Worm (Caenorhabditis elegans) whole organism, midembryonic: ENCODE data around the gene nfya-1.

Experiments used
- T22C8.4 ChIP-seq: fragments of 200-800 bp; sonication (Bioruptor generic); IDR thresholded peaks from 2 replicates; pipeline ENCODE4 v1.3.6; 2022; ENCODE audit warnings: missing genetic modification characterization, missing compliant biosample characterization
- cog-1 ChIP-seq: sonication (generic microtip); optimal IDR thresholded peaks from 2 replicates; lab custom pipeline; 2016; ENCODE audit warnings: missing genetic modification characterization, missing compliant biosample characterization
- flt-1 ChIP-seq: fragments of 200-800 bp; sonication (Bioruptor generic); IDR thresholded peaks from 2 replicates; pipeline ENCODE4 v1.3.6; 2022; ENCODE audit warnings: missing genetic modification characterization, missing compliant biosample characterization
- klf-2 ChIP-seq: fragments of 200-800 bp; sonication (Bioruptor generic); conservative IDR thresholded peaks from 2 replicates; pipeline ENCODE4 v1.3.6; 2022; ENCODE audit warnings: missing genetic modification reagents, missing genetic modification characterization, missing compliant biosample characterization
- med-1 ChIP-seq: sonication (generic microtip); optimal IDR thresholded peaks from 2 replicates; lab custom pipeline; 2017; ENCODE audit warnings: missing genetic modification characterization, mild to moderate bottlenecking, missing compliant biosample characterization, antibody characterized with exemption, missing genetic modification reagents; ENCODE audit not compliant: insufficient read depth
- ref-1 ChIP-seq: fragments of 200-800 bp; sonication (Bioruptor generic); conservative IDR thresholded peaks from 2 replicates; pipeline ENCODE4 v1.3.6; 2022; ENCODE audit warnings: missing genetic modification reagents, missing genetic modification characterization, missing compliant biosample characterization
- tab-1 ChIP-seq: fragments of 200-800 bp; sonication (Bioruptor generic); IDR thresholded peaks from 2 replicates; pipeline ENCODE4 v1.3.6; 2022; ENCODE audit warnings: missing genetic modification characterization, missing compliant biosample characterization
- ztf-23 ChIP-seq: fragments of 200-800 bp; sonication (Bioruptor generic); IDR thresholded peaks from 2 replicates; pipeline ENCODE4 v1.3.6; 2022; ENCODE audit warnings: missing genetic modification reagents, missing genetic modification characterization, missing compliant biosample characterization
- ztf-29 ChIP-seq: fragments of 200-800 bp; sonication (Bioruptor generic); IDR thresholded peaks from 2 replicates; pipeline ENCODE4 v1.3.6; 2022; ENCODE audit warnings: missing genetic modification reagents, missing genetic modification characterization, missing compliant biosample characterization

The nfya-1 gene

DNA sequence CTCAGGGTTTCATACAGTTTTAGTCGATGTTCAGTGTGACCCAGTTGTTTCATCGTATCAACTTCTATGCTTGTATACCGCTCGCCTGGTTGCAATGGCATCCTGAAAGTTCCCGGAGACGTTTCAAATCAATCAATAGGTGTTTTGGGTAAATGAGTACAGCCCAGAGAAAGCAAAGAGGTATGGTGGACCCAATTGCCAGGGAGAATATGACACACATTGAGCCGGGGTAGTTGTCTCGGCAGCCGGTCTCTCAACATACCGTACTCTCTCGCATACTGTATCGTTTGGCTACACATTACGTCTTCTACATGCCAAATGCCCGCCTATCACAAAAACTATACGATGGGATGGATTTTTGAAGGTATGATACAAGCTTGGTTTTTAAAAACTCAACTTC, 48.6 kb downstream of the nfya-1 start, which contains the start of gene Y62H9A.9:
Gene Y62H9A.9, minus strand, starts transcription at position 101 of the 400 bp plus-strand sequence.
- TF ChIP-seq ztf-29 (no peak), ztf-23 (GFP tag; lab: Robert Waterston, UW) (no peak), tab-1 (no peak), flt-1 (no peak), med-1 (GFP tag; lab: Kevin White, UChicago) (no peak), klf-2 (no peak), cog-1 (tag; lab: Kevin White, UChicago) (no peak), T22C8.4 (no peak), ref-1 (GFP tag; lab: Robert Waterston, UW) (no peak)

DNA sequence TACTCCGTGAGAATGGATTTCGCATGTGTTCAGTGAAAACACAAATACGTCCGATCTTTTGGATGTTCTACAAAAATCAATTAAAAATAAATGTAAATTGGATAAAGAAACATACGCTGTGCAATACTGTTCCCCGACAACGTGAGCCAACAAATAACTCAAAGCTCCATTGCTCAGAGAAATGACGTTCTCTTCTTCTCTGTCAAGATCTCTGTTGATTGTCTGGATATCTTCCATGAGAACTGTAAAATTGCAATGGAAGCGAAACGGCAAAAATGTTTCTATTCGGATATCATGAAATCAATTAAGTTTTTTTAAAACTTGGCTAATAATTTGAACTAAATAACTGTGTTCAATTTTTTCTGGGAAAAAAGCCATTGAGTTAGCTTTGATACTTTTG, 49.9 kb downstream of the nfya-1 start:
- no peak for TF ChIP-seq klf-2
- no peak for TF ChIP-seq flt-1
- TF ChIP-seq T22C8.4 = no peak
- no peak for TF ChIP-seq med-1 (GFP tag; lab: Kevin White, UChicago)
- TF ChIP-seq ref-1 (GFP tag; lab: Robert Waterston, UW) = no peak
- no peak for TF ChIP-seq ztf-29
- no peak for TF ChIP-seq cog-1 (tag; lab: Kevin White, UChicago)
- TF ChIP-seq ztf-23 (GFP tag; lab: Robert Waterston, UW) = no peak
- TF ChIP-seq tab-1 = no peak
